Worm (Caenorhabditis elegans): ENCODE results near the gene nhl-3.
"Not testable (repeated sequence)": the region's sequence is repeated elsewhere in the genome, so short reads cannot be mapped to it uniquely, and the experiment has no call there.

nhl-3 gene

DNA sequence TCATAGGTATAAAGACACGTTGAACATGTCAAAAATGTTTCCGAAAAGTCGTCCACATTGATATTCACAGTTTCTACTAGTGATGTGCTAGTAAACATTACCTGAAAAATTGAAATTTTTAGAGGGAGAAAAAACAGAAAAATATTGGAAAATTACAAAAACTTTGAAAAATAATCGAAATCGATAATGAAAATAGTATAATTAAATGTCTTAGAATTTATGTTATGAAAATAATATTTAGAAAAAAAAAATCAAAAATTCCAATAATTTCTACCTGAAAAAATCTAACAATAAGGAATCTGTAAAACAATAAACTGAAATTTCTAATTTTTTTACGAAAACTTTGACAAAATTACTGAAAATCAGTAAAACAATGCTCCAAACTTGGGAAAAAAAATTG, at the start of gene nhl-3:
Gene nhl-3 (minus strand): TSS at position 101 of the 400 bp plus-strand sequence.
- no peak for TF ChIP-seq W03F9.2 (tag; optimal IDR thresholded peaks at IDR 0.05)
- no peak for TF ChIP-seq him-1 (tag; optimal IDR thresholded peaks at IDR 0.05)
- no peak for TF ChIP-seq dao-5 (tag; optimal IDR thresholded peaks at IDR 0.05)

DNA sequence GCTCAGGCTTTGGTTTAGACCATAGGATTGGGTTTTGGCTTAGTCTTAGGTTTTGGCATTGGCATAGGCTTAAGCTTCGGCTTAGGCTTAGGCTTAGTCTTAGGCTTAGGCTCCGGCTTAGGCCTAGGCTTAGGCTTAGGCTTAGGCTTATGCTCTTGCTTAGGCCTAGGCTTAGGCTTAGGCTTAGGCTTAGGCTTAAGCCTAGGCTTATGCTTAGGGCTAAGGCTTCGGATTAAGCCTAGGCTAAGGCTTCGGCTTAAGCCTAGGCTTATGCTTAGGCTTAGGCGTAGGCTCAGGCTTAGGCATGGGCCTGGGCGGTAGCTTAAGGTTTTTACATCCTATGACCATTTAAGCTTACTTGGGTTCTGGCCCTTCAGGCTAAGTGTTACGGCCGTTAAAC, 49.4 kb upstream of the nhl-3 start:
- TF ChIP-seq dao-5 (tag; optimal IDR thresholded peaks at IDR 0.05) (no peak), W03F9.2 (tag; optimal IDR thresholded peaks at IDR 0.05) (no peak), him-1 (tag; optimal IDR thresholded peaks at IDR 0.05) (no peak)

DNA sequence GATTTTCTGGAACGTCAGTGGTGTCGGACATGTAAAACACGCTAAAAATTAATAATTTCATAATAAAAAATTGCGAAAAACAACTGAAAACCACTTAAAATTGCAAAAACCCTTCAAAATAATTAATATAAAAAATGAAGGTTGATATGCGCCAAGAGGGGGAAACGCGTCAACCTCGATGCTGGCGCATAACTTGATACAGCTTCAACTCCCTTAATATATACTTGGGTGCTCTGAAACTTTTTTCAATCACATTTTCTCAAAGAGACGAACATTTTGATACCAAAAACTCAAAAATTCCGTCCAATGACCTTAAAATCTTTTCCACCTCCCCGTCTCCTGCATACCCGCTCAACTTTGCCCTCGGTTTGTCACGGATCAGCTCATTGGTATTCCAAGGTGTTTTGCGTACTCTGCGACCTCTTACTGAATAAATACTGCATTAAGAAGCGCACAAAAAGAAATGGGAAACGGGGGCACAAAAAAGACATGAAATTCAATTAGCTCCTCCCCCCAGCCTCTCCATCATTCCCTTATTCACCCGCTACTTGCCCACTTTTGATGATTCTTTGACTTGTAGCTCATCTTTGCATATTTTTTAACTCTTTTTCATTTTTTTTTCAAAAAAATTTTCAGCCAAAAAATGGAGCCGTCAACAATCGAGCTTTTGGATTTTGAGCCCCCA, 48.5 kb upstream of the nhl-3 start, which contains the start of the genes K07E8.7 and frpr-14:
Gene K07E8.7 (minus strand): TSS at position 47 of the 685 bp plus-strand sequence.
Gene frpr-14 (plus strand): TSS at position 635 of the 685 bp plus-strand sequence.
- TF ChIP-seq dao-5 (tag; optimal IDR thresholded peaks at IDR 0.05) (no peak), W03F9.2 (tag; optimal IDR thresholded peaks at IDR 0.05) (no peak), him-1 (tag; optimal IDR thresholded peaks at IDR 0.05) (no peak)

DNA sequence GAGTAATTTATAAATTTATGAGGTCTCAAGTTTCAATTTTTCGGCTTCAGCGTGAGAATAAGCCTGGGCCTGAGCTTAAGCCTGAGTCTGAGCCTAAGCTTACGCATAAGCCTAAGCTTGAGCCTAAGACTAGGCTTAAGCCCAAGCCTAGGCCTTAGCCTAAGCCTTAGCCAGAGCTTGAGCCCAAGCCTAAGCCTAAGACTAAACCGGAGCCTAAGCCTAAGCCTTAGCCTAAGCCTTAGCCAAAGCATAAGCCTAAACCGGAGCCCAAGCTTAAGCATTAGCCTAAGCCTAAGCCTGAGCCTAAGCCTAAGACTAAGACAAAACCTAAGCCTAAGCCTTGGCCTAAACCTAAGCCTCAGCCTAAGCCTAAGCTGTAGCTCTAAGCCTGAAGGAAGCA, 41.8 kb upstream of the nhl-3 start:
- TF ChIP-seq him-1 (tag; optimal IDR thresholded peaks at IDR 0.05), result no peak
- TF ChIP-seq dao-5 (tag; optimal IDR thresholded peaks at IDR 0.05), result no peak
- no peak for TF ChIP-seq W03F9.2 (tag; optimal IDR thresholded peaks at IDR 0.05)

DNA sequence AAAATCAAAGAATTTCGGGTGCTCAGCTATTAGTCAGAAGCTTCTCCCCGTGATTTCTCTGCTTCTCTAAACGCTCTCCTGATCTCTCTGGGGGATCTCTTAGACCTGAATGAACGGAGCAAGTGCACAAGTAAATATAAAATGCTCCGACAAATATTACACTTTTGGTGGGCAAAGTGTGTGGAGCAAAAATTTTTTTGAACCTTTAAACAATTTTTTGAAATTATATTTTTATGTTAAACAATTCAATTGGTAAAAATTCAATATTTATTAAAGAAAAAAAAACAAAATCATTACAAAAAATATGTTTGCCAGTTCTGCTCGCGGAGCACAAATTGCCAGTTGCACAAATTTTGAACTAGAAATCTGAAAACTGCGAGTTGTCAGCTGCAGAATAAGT, 37.5 kb upstream of the nhl-3 start, which contains the start of gene K07E8.6:
Gene K07E8.6 (minus strand): TSS at position 101 of the 400 bp plus-strand sequence.
- TF ChIP-seq W03F9.2 (tag; optimal IDR thresholded peaks at IDR 0.05) (no peak), dao-5 (tag; optimal IDR thresholded peaks at IDR 0.05) (no peak), him-1 (tag; optimal IDR thresholded peaks at IDR 0.05) (no peak)

DNA sequence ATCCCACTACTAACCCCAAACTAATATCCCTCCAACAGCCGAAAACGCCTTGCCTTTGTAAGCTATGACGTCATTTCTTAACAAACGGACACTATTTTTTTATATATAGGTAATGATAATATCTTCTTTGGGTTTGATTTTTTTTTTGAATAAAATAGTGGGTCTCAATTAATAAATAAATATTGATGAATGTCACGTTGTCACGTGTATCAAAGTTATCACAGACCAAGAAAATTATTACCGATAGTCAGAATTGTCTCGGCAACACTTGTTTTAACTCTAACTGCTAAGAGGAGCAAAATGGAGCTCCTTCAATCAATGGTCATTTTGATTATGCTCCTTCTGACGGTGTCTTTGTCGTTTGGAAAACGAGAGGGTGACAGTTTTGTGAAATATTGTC, 32.1 kb upstream of the nhl-3 start, which contains the start of gene T04B8.1:
Gene T04B8.1 (plus strand): TSS at position 301 of the 400 bp plus-strand sequence.
- TF ChIP-seq W03F9.2 (tag; optimal IDR thresholded peaks at IDR 0.05), result no peak
- no peak for TF ChIP-seq him-1 (tag; optimal IDR thresholded peaks at IDR 0.05)
- no peak for TF ChIP-seq dao-5 (tag; optimal IDR thresholded peaks at IDR 0.05)

DNA sequence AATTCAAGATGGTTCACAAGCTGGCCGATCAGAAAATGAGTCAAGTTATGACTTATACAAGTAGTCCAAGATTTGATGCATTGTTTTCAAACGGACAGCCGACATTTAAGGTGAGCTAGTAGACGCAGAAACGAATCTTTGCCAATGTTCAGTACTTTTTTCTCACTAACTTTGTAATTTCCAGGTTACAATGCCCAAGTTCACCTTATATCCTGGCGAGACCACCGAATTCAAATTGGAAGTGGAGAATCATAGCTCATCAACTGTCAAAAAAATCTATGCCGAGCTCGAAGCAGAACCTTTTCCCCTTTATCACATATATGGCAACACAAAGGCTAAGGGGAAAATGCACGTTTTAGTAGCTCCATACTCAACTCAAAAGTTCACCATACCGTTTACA, 26.0 kb upstream of the nhl-3 start:
- no peak for TF ChIP-seq W03F9.2 (tag; optimal IDR thresholded peaks at IDR 0.05)
- TF ChIP-seq him-1 (tag; optimal IDR thresholded peaks at IDR 0.05), result no peak
- TF ChIP-seq dao-5 (tag; optimal IDR thresholded peaks at IDR 0.05), result no peak

DNA sequence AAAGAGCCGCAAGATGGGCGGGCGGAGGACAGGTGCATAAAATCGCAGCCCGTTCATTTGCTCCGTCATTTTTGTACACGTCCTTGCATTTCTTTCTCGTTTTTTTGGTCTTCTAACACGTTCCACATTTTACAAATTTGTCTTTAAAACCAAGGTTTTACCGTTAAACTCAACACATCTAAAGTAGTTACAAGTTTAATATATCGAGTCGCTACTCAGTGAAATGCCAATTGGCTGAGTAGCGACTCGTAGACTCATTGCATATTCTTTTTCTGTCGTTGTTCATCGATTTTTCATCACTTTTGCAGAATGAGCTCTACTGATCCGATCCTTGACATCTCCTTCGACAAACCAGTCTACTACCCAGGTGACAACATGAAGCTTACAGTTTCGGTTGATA, 25.3 kb upstream of the nhl-3 start, which contains the start of gene arrd-1:
Gene arrd-1 (plus strand): TSS at position 301 of the 400 bp plus-strand sequence.
- TF ChIP-seq W03F9.2 (tag; optimal IDR thresholded peaks at IDR 0.05) (no peak), dao-5 (tag; optimal IDR thresholded peaks at IDR 0.05) (no peak), him-1 (tag; optimal IDR thresholded peaks at IDR 0.05) (no peak)

DNA sequence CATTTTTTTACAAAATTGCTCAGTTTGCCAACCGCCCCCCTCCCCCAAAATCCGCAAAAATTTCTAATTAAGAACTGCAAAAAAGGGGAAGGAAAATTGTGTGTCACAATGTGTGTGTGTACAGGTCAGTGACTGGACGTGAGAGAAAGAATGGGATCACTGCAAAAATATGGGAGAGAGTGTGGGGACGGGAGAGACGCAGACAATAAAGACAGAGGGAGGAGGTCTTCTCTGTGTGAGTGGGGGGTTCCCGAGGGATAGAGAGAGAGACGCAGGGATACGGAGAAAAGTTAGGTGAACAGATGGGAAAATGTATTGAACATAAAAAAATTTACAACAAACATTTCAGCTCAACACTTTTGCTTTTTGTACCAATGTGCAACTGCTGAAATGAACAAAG, 24.0 kb upstream of the nhl-3 start:
- TF ChIP-seq W03F9.2 (tag; optimal IDR thresholded peaks at IDR 0.05), result no peak
- TF ChIP-seq him-1 (tag; optimal IDR thresholded peaks at IDR 0.05), result no peak
- no peak for TF ChIP-seq dao-5 (tag; optimal IDR thresholded peaks at IDR 0.05)

DNA sequence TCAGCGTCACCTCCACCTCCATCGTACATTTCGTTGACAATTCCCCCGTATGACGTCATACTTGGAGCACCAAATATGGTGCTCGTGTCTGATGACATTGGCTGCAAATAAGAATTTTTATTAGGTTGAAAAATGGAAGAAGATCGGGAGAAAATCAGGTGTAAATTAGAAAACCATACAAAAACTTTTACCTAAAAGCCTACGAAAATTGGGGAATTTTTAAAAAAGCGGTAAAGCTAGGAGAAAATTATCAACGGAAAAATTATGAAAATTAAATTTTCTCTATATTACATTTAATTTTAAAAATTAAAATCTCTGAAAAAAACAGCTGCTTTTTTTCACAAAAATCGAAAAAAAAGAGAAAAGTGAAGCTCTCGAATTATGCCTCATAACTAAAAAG, 22.5 kb upstream of the nhl-3 start, which contains the start of gene T04B8.5:
Gene T04B8.5 (minus strand): TSS at position 101 of the 400 bp plus-strand sequence.
- no peak for TF ChIP-seq W03F9.2 (tag; optimal IDR thresholded peaks at IDR 0.05)
- no peak for TF ChIP-seq him-1 (tag; optimal IDR thresholded peaks at IDR 0.05)
- no peak for TF ChIP-seq dao-5 (tag; optimal IDR thresholded peaks at IDR 0.05)

DNA sequence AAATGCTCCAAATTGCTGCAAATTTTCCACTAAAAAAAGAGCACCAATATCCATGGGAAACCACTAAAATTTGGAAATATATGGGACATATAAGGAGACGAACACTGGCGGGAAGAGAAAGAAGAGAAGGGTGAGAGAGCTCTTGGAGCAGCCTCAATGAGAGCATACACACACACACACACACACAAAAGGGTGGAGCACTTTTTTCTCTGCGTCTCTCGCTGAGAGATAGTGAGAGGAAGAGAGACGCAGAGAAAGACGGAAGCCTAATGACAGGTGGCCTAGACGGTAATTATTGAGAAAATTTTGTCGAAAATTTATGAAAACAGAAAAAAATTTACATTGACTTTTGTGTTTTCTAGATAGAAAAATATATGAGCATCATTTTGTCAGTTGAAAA, 20.6 kb upstream of the nhl-3 start:
- TF ChIP-seq W03F9.2 (tag; optimal IDR thresholded peaks at IDR 0.05) (no peak), dao-5 (tag; optimal IDR thresholded peaks at IDR 0.05) (no peak), him-1 (tag; optimal IDR thresholded peaks at IDR 0.05) (no peak)

DNA sequence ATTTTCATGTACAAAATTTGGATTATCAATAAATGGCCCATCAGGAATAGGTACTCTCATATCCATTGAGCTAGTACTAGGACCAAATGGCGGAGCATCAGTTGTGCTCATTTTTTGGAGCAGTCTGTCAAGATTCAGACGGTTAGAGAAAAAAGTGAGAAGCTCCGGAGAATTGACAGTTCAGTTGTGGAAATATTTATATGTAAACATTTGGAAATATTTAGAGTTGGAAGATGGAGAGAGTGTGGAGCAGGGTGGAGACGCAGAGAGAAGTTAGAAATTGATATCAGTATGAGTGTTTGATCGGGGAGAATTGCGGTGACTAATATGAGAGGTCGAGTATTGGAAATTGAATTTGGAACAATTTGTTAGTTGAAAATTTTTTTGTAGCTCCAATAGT, 19.2 kb upstream of the nhl-3 start:
- TF ChIP-seq dao-5 (tag; optimal IDR thresholded peaks at IDR 0.05), result no peak
- TF ChIP-seq him-1 (tag; optimal IDR thresholded peaks at IDR 0.05), result no peak
- no peak for TF ChIP-seq W03F9.2 (tag; optimal IDR thresholded peaks at IDR 0.05)

DNA sequence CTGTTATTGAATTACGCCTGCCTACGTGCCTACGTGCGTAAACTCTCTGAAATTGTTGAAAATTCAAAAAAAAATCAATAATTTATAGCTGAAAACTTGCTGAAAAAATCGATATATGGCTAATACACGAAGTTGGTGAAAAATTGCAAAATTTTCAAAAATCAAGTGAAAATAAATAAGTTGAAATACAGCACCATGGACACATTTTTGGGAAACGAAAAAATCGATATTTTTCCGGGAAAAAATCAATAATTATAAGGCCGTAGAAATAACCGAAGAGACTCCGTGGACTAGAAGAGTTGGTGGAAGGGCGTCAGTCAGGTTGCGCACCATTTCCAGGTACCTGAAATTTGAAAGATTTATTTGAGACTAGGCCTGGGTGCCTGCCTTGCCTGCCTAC, 12.8 kb upstream of the nhl-3 start:
- TF ChIP-seq him-1 (tag; optimal IDR thresholded peaks at IDR 0.05) (no peak), W03F9.2 (tag; optimal IDR thresholded peaks at IDR 0.05) (no peak), dao-5 (tag; optimal IDR thresholded peaks at IDR 0.05) (no peak)

DNA sequence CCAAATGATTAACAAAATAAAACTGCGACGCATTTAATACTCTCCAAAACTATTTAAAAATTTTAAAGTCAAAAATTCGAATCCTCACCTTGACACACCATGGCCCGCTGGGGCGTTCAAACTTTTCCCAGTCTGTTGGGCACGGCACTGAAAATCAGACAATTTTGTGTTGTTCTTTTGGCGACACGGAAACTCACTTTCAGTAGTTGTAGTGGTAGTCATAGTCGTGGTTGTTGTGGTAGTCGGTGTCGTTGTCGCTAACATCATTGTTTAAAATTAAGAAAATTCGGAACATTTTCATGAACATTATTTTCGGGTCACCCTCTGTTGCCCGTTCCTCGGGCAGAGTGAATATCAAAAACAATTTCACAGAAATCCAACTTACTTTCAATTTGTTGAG, 10.4 kb upstream of the nhl-3 start, which contains the start of gene clec-118:
Gene clec-118 (minus strand): TSS at position 101 of the 400 bp plus-strand sequence.
- TF ChIP-seq dao-5, him-1, W03F9.2 (tag; optimal IDR thresholded peaks at IDR 0.05): not testable (repeated sequence)
